Worm (Caenorhabditis elegans): ENCODE measurements around the gene T26E4.10.
"Not testable (repeated sequence)": the region's sequence is repeated elsewhere in the genome, so short reads cannot be mapped to it uniquely, and the experiment has no call there.

T26E4.10 gene

DNA sequence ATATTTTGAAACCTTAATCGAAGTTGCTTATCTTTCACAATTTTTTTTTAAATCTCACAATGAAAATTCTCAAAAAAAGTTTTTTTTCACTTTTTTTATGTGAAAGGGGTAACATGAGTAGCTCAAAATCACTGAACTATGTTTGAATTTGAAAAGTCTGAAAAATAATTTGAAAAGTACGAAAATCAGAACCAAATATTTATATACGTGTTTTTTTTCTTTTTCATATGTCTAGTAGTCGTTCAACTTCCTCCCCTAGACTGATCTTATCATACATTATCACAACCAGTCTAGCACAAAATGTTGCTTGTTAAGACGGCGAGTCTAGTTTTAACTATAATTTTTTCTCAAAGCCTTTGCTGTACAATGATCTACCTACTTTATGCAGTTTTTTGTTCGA lies 23.4 kb upstream of the T26E4.10 start, which contains the start of gene srbc-49:
srbc-49 (plus strand) TSS at position 301 of the 400 bp plus-strand sequence.
- no peak for TF ChIP-seq sea-1 (GFP tag; conservative IDR thresholded peaks at IDR 0.05)

DNA sequence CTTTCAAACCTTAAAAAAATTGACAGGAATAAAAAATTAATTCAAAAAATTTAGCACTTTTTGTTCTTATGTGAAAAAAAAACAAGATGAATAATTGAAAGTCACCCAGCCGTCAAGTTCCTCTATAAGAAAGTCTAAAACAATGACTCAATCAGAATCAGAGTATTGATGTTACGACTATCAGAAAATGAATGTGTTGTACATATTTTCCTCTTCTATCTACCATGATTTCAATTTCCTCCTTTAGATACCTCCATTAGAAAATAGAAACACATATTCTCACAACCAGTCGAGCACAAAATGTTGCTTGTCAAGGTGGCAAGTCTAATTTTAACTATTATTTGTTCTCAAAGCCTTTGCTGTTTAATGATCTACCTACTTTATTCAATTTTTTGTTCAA lies 22.0 kb upstream of the T26E4.10 start, which contains the start of gene srbc-48:
srbc-48 (plus strand) TSS at position 301 of the 400 bp plus-strand sequence.
- TF ChIP-seq sea-1 (GFP tag; conservative IDR thresholded peaks at IDR 0.05) (no peak), hmbx-1 (tag; optimal IDR thresholded peaks at IDR 0.05) (no peak), tbx-11 (GFP tag; IDR thresholded peaks at IDR 0.05) (no peak), tra-4 (tag; optimal IDR thresholded peaks at IDR 0.05) (no peak), ceh-36 (tag; optimal IDR thresholded peaks at IDR 0.05) (no peak), B0310.2 (tag; optimal IDR thresholded peaks at IDR 0.05) (no peak), ama-1 (optimal IDR thresholded peaks at IDR 0.05) (no peak), flt-1 (GFP tag; IDR thresholded peaks at IDR 0.05) (no peak), ets-7 (tag; optimal IDR thresholded peaks at IDR 0.05) (no peak), ceh-13 (GFP tag; optimal IDR thresholded peaks at IDR 0.05) (no peak), hmg-4 (GFP tag; optimal IDR thresholded peaks at IDR 0.05) (no peak), pes-1 (GFP tag; IDR thresholded peaks at IDR 0.05) (no peak), F13C5.2 (tag; optimal IDR thresholded peaks at IDR 0.05) (no peak), scrt-1 (GFP tag; IDR thresholded peaks at IDR 0.05) (no peak), aly-1 (tag; optimal IDR thresholded peaks at IDR 0.05) (no peak), tbx-37 (GFP tag; conservative IDR thresholded peaks at IDR 0.05) (no peak), hnd-1 (tag; optimal IDR thresholded peaks at IDR 0.05) (no peak)

DNA sequence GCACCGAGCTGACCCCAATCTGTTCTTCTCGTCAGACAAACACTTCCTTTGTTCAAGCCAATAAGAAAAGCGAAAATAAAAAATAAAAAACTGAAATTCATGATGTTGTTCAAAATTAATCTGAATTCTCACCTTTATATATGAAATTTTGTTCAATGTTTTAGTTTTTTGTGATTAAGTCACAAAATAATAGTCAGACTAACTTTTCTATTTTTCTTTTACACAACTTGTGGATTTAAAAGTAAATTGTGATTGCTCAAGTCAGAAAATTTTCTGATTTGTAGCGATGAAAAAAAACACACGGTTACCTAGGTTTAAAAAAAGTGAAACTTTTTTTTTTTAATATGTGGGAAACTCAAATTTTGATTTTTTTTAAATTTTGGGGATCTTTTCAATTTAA lies 19.7 kb upstream of the T26E4.10 start, which contains the start of gene abf-3:
abf-3 (minus strand) TSS at position 101 of the 400 bp plus-strand sequence.
- TF ChIP-seq tbx-11 (GFP tag; IDR thresholded peaks at IDR 0.05): no peak
- TF ChIP-seq flt-1 (GFP tag; IDR thresholded peaks at IDR 0.05): no peak

DNA sequence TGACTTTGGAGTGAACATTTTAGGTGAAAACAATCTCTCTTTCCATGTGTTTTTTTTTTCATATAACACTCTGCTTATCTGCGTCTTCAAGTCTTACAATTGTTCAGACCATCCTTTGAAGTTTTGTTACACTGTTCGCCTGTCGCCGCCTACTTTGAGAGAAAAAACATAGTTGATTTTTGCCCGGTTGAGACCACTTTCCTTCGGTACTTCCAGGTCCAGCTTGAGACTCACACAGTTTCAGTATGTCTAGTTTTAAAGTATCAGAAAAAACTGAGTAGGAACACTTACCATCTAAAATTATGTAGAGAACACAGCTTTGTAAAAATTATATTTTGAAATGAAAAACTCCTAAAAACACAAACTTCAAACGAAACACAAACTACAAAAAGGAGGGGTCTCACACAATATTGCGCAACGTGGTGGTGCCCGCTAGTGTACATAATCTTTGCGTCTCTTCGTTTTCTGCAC lies 18.0 kb upstream of the T26E4.10 start, which contains the start of the genes fbxa-69 and F54B8.4:
fbxa-69 (minus strand) TSS at position 10 of the 471 bp plus-strand sequence.
F54B8.4 (plus strand) TSS at position 421 of the 471 bp plus-strand sequence.
- TF ChIP-seq aly-1 (tag; optimal IDR thresholded peaks at IDR 0.05) (no peak), hmbx-1 (tag; optimal IDR thresholded peaks at IDR 0.05) (no peak), hnd-1 (tag; optimal IDR thresholded peaks at IDR 0.05) (no peak), sea-1 (GFP tag; conservative IDR thresholded peaks at IDR 0.05) (no peak), tra-4 (tag; optimal IDR thresholded peaks at IDR 0.05) (no peak), B0310.2 (tag; optimal IDR thresholded peaks at IDR 0.05) (no peak), ets-7 (tag; optimal IDR thresholded peaks at IDR 0.05) (no peak), flt-1 (GFP tag; IDR thresholded peaks at IDR 0.05) (no peak), ama-1 (optimal IDR thresholded peaks at IDR 0.05) (no peak), hmg-4 (GFP tag; optimal IDR thresholded peaks at IDR 0.05) (no peak), tbx-37 (GFP tag; conservative IDR thresholded peaks at IDR 0.05) (no peak), ceh-36 (tag; optimal IDR thresholded peaks at IDR 0.05) (no peak), pes-1 (GFP tag; IDR thresholded peaks at IDR 0.05) (no peak), tbx-11 (GFP tag; IDR thresholded peaks at IDR 0.05) (no peak), ceh-13 (GFP tag; optimal IDR thresholded peaks at IDR 0.05) (no peak), F13C5.2 (tag; optimal IDR thresholded peaks at IDR 0.05) (no peak)

DNA sequence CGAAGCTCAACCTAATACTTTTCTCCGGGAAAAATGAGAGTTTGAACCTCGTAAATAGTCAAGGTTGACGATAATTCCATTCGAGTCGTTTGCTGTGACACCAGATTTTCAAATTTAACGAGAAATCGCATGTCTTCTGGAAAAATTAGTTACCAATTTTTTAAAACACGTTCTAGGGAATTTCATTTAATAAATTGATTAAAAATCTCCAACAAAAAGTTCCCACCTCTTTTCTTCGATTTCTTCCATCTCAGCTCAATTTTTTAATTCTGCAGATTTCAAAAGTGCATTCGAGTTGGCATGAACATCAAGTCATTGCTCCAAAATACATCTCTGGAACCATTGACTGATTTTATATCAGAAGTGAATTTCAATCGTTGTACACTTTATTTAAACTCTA lies 14.0 kb upstream of the T26E4.10 start, which contains the start of gene nhr-282:
nhr-282 (plus strand) TSS at position 301 of the 400 bp plus-strand sequence.
- TF ChIP-seq flt-1 (GFP tag; IDR thresholded peaks at IDR 0.05); hmg-4 (GFP tag; optimal IDR thresholded peaks at IDR 0.05); ceh-13 (GFP tag; optimal IDR thresholded peaks at IDR 0.05): not testable (repeated sequence)

DNA sequence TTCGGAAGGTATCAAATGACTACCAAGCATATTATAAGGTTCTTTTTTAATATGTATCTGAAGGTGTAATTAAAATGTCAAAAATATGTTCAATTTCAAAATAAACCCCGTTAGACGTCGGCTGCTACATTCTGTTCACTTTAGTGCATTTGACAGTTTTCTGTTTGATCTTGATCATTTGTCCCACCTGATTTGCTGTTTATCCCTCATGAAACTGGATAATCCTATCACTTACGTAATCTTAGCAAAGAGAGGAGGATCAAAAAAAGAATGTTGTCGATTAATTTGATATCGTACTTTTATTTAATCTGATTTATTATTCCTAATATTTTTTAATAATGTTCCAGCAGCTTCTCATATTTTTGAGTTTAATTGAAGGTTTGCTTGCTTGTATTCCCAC lies 12.4 kb upstream of the T26E4.10 start, which contains the start of gene F54B8.1:
F54B8.1 (plus strand) TSS at position 301 of the 400 bp plus-strand sequence.
- TF ChIP-seq B0310.2 (tag; optimal IDR thresholded peaks at IDR 0.05) (no peak), tbx-11 (GFP tag; IDR thresholded peaks at IDR 0.05) (no peak), F13C5.2 (tag; optimal IDR thresholded peaks at IDR 0.05) (no peak), sea-1 (GFP tag; conservative IDR thresholded peaks at IDR 0.05) (no peak)

DNA sequence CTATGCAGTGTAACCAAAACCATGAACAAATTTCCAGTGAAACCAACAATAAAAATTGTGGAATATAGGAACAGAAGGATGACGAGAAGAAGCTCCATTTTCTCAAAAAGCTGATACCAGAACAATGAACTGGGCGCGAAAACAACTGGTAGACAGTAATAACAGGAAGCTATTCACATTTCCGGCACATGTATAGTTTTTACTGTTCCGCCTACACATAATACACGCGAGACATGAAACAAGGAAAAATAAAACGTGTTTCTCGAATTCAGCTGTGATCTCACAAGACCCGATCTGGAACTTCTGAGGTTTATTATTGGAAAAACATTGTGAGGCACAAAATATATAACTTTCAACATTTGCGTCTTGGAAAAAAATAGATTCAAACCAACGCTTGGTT lies 11.5 kb upstream of the T26E4.10 start, which contains the start of gene srsx-36:
srsx-36 (minus strand) TSS at position 101 of the 400 bp plus-strand sequence.
- TF ChIP-seq ceh-36 (tag; optimal IDR thresholded peaks at IDR 0.05) (no peak), hmbx-1 (tag; optimal IDR thresholded peaks at IDR 0.05) (no peak)

DNA sequence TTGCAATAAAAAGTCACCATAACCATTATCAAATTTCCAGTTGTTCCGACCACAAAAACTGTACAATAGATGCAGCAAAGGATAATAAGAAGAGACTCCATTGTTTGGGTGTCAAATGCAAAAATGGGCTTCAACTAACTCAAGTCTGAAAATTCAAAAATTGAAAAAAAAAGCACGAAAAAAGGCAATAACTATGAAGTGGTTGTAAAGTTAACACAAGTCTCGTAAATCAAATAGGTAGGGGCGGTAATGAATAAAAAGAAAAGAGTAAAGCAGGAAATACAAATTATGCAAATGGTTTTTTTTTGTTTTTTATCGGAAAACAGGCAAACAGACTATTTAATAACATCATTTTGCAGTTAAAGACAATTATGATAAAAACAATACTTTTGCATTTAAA lies 9.4 kb upstream of the T26E4.10 start, which contains the start of gene srsx-38:
srsx-38 (minus strand) TSS at position 101 of the 400 bp plus-strand sequence.
- TF ChIP-seq sea-1 (GFP tag; conservative IDR thresholded peaks at IDR 0.05); tra-4 (tag; optimal IDR thresholded peaks at IDR 0.05); aly-1 (tag; optimal IDR thresholded peaks at IDR 0.05): not testable (repeated sequence)

DNA sequence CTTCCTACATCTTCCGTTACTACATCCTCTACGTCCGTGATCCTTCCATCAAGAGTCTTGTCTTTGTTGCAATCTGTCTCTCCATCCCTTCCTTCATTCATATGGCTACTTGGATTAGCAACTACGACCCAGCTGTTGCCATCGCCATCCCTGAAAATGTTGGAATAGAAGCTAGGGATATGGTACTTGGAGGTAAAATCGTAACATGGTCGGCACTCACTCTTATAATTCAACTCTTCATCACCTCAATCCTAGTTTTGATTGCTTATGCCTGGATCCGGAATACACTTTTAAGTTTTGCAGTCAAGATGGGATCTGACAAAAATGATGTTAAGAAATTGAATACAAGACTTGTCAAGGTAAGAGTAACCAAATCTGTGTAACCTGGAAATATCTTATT lies 5.7 kb upstream of the T26E4.10 start, which contains the start of gene T26E4.18:
T26E4.18 (minus strand) TSS at position 101 of the 400 bp plus-strand sequence.
- TF ChIP-seq aly-1 (tag; optimal IDR thresholded peaks at IDR 0.05); tbx-37 (GFP tag; conservative IDR thresholded peaks at IDR 0.05); tbx-11 (GFP tag; IDR thresholded peaks at IDR 0.05): not testable (repeated sequence)
